Worm (Caenorhabditis elegans) whole organism, mixed stage, embryonic: ENCODE results near the gene srh-241.
A peak's percentile ranks its signal among the peaks of the same experiment; 100 is the strongest.

Experiments used
- ceh-39 ChIP-seq: fragments of 150-350 bp; optimal IDR thresholded peaks from 2 replicates; lab custom pipeline; 2014; ENCODE audit warnings: missing biosample characterization, missing genetic modification characterization
- drap-1 ChIP-seq: fragments of 200-800 bp; sonication (Bioruptor generic); optimal IDR thresholded peaks from 3 replicates; lab custom pipeline; 2018; ENCODE audit warnings: mild to moderate bottlenecking, missing genetic modification characterization, missing compliant biosample characterization
- ham-2 ChIP-seq: fragments of 200-800 bp; sonication (Bioruptor generic); optimal IDR thresholded peaks from 2 replicates; lab custom pipeline; 2018; ENCODE audit warnings: mild to moderate bottlenecking, missing genetic modification characterization, missing compliant biosample characterization
- hlh-1 ChIP-seq: fragments of 150-350 bp; optimal IDR thresholded peaks from 2 replicates; lab custom pipeline; 2014; ENCODE audit warnings: missing biosample characterization, missing genetic modification reagents, missing genetic modification characterization
- mls-2 ChIP-seq: sonication (generic microtip); optimal IDR thresholded peaks from 2 replicates; lab custom pipeline; 2016; ENCODE audit warnings: mild to moderate bottlenecking, missing genetic modification characterization, moderate library complexity, missing compliant biosample characterization
- unc-62 ChIP-seq: fragments of 150-350 bp; optimal IDR thresholded peaks from 2 replicates; lab custom pipeline; 2014; ENCODE audit warnings: missing biosample characterization, missing genetic modification reagents, missing genetic modification characterization
- zip-8 ChIP-seq: fragments of 150-350 bp; optimal IDR thresholded peaks from 2 replicates; lab custom pipeline; 2014; ENCODE audit warnings: missing biosample characterization, missing genetic modification characterization

The srh-241 gene

DNA sequence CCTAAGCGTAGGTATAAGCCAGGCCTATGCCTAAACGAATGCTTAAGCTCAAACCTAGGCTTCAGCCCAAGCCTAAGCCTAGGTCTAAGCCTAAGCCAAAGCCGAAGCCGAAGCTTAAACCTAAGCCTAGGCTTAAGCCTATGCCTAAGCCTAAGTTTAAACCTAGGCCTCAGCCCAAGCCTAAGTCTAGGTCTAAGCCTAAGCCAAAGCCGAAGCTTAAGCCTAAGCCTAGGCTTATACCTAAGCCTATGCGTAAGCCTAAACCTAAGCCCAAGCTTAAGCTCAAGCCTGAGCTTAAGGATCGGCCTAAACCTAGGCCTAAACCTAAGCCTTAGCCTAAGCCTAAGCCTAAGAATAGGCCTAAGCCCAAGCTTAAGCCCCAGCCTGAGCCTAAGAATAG is 43.4 kb downstream of the srh-241 start:
- TF ChIP-seq ceh-39 (tag; lab: Kevin White, UChicago): no peak
- TF ChIP-seq ham-2 (GFP tag; lab: Kevin White, UChicago): peak; percentile 64

DNA sequence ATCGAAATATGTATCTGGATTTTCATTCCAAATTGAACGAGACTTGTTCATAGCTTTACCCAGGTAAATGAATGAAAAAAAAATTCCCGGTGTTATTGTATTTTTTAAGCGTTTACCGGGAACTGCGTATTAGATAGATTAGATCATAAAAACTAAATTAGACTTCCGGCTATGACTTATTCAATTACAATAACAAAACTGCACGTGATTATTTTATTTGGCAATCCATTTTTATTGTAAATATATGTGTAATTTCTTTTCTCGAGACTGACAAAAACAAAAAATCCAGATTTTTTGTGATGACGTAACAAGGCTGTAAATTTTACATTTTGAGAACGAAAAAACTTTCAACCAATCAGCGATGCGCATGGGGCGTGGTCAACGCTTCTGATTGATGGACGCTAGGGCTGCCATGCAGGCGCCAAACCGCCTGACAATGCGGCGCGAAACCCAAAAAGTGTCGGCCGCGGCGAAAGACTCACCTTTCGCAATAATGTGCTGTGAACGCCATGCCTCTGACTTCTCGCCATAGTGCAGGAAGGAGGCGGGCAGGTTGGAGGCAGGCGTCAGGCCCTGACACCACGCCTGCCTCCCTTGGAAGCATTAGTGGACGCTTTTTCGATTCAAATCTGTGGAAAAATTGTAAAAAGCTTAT is 47.7 kb downstream of the srh-241 start, which contains the start of gene srh-36:
Gene srh-36 (minus strand): TSS at position 51 of the 655 bp plus-strand sequence.
- no peak for TF ChIP-seq hlh-1 (tag; lab: Kevin White, UChicago)
- peak; percentile 59 for TF ChIP-seq zip-8

DNA sequence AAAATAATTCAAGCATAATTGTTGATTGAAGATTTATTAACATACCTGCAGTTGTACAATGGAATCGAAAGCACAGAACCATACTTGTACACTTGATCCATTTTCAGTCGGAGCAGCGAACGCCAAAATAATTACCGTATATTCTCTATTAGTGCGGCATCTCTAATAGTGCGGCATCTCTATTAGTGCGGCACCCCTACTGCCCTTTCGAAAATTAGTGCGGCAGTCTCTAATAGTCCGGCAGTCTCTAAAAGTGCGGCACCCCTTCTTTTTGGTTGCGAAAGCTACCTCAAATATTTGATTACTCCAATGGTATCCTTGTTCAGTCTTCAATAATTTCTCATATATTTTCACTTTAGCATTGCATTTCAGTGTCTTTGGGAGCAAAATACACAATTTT is 51.3 kb downstream of the srh-241 start, which contains the start of gene srt-34:
Gene srt-34 (minus strand): TSS at position 101 of the 400 bp plus-strand sequence.
- TF ChIP-seq drap-1: no peak
- TF ChIP-seq mls-2 (tag; lab: Kevin White, UChicago): no peak
- TF ChIP-seq hlh-1 (tag; lab: Kevin White, UChicago): no peak
- no peak for TF ChIP-seq unc-62 (GFP tag; lab: Kevin White, UChicago)
